Fruit fly (Drosophila melanogaster): Measurements from ENCODE around the gene gny.

gny gene

dm6 chr2L:10381890-10382450 is 2.1 kb downstream of the gny start, which contains the start of gene CG5096 (continued):
- TF ChIP-seq lab (GFP tag; optimal IDR thresholded peaks at IDR 0.05) (peak; percentile 97), CHES-1-like (GFP tag; optimal IDR thresholded peaks at IDR 0.05) (peak; percentile 62), org-1 (GFP tag; optimal IDR thresholded peaks at IDR 0.05) (peak; percentile 78), nom (GFP tag; optimal IDR thresholded peaks at IDR 0.05) (no peak), gfzf (GFP tag; optimal IDR thresholded peaks at IDR 0.05) (no peak), zfh2 (GFP tag; optimal IDR thresholded peaks at IDR 0.05) (peak; percentile 67), Nf-YA (GFP tag; IDR thresholded peaks at IDR 0.05) (peak; percentile 76), crc (GFP tag; optimal IDR thresholded peaks at IDR 0.05) (peak; percentile 79), schlank (tag; optimal IDR thresholded peaks at IDR 0.05) (peak; percentile 84), zen2 (GFP tag; IDR thresholded peaks at IDR 0.05; ENCODE audit: partially characterized antibody) (no peak), tap (tag; optimal IDR thresholded peaks at IDR 0.05) (peak; percentile 94), salm (tag; optimal IDR thresholded peaks at IDR 0.05) (peak; percentile 87), CG10147 (GFP tag; optimal IDR thresholded peaks at IDR 0.05) (peak; percentile 85), CG1603 (tag; optimal IDR thresholded peaks at IDR 0.05) (peak; percentile 84), gem (tag; optimal IDR thresholded peaks at IDR 0.05) (peak; percentile 93), nau (GFP tag; optimal IDR thresholded peaks at IDR 0.05) (peak; percentile 84), da (GFP tag; optimal IDR thresholded peaks at IDR 0.05) (peak; percentile 66), CG8944 (GFP tag; optimal IDR thresholded peaks at IDR 0.05) (peak; percentile 43), sna (GFP tag; IDR thresholded peaks at IDR 0.05; ENCODE audit: partially characterized antibody) (no peak), CG6654 (GFP tag; optimal IDR thresholded peaks at IDR 0.05) (peak; percentile 64), ci (GFP tag; IDR thresholded peaks at IDR 0.05) (peak; percentile 94), CG18476 (GFP tag; optimal IDR thresholded peaks at IDR 0.05) (peak; percentile 84), ato (GFP tag; IDR thresholded peaks at IDR 0.05; ENCODE audit: partially characterized antibody) (no peak), Doc2 (GFP tag; IDR thresholded peaks at IDR 0.05) (no peak), CG13123 (GFP tag; optimal IDR thresholded peaks at IDR 0.05) (peak; percentile 71), her (GFP tag; optimal IDR thresholded peaks at IDR 0.05) (peak; percentile 82), shn (GFP tag; optimal IDR thresholded peaks at IDR 0.05) (peak; percentile 18), CG34376 (GFP tag; optimal IDR thresholded peaks at IDR 0.05) (peak; percentile 83), pita (GFP tag; optimal IDR thresholded peaks at IDR 0.05) (no peak), B-H1 (GFP tag; IDR thresholded peaks at IDR 0.05) (peak; percentile 85), Elba2 (GFP tag; optimal IDR thresholded peaks at IDR 0.05) (no peak), Dip3 (GFP tag; optimal IDR thresholded peaks at IDR 0.05) (peak; percentile 87), slou (GFP tag; optimal IDR thresholded peaks at IDR 0.05) (peak; percentile 10), MBD-R2 (GFP tag; IDR thresholded peaks at IDR 0.05) (peak; percentile 79; the same call in 1 of the 2 replicates), CG10366 (GFP tag; IDR thresholded peaks at IDR 0.05) (peak; percentile 91), CG11504 (tag; optimal IDR thresholded peaks at IDR 0.05) (peak; percentile 92), CG6791 (GFP tag; IDR thresholded peaks at IDR 0.05; ENCODE audit: partially characterized antibody) (no peak), Sin3A (optimal IDR thresholded peaks at IDR 0.05) (no peak), Rfx (GFP tag; IDR thresholded peaks at IDR 0.05) (peak; percentile 93), CG15479 (GFP tag; optimal IDR thresholded peaks at IDR 0.05) (no peak), CG10274 (GFP tag; optimal IDR thresholded peaks at IDR 0.05) (peak; percentile 46), CG7357 (GFP tag; IDR thresholded peaks at IDR 0.05) (peak; percentile 75), HLH3B (GFP tag; IDR thresholded peaks at IDR 0.05) (peak; percentile 93; the same call in 1 of the 2 replicates), CG31388 (GFP tag; optimal IDR thresholded peaks at IDR 0.05) (peak; percentile 21), CG7963 (GFP tag; IDR thresholded peaks at IDR 0.05; ENCODE audit: partially characterized antibody) (no peak), dimm (GFP tag; IDR thresholded peaks at IDR 0.05) (no peak; the same call in 1 of the 2 replicates), CG14441 (GFP tag; IDR thresholded peaks at IDR 0.05) (peak; percentile 92), CG9215 (GFP tag; IDR thresholded peaks at IDR 0.05) (no peak; the same call in none of the 2 replicates), CG8290 (GFP tag; optimal IDR thresholded peaks at IDR 0.05) (no peak), CG8290 (tag; optimal IDR thresholded peaks at IDR 0.05) (peak in 1 of 2 experiments; percentile 92), Antp (GFP tag; optimal IDR thresholded peaks at IDR 0.05) (peak; percentile 48)
